Worm (Caenorhabditis elegans): Measurements from ENCODE around the gene snf-10.

Gene snf-10

ce11 chrV:10467104-10467503, 26.5 kb upstream of the snf-10 start:
- TF ChIP-seq K09A11.1 (tag; optimal IDR thresholded peaks at IDR 0.05; ENCODE audit: insufficient read depth) = no peak
- TF ChIP-seq pha-2 (tag; optimal IDR thresholded peaks at IDR 0.05) = no peak
- no peak for TF ChIP-seq hlh-15 (tag; optimal IDR thresholded peaks at IDR 0.05)
- no peak for TF ChIP-seq unc-3 (GFP tag; conservative IDR thresholded peaks at IDR 0.05)
- no peak for TF ChIP-seq unc-3 (tag; optimal IDR thresholded peaks at IDR 0.05)
- TF ChIP-seq ceh-6 (GFP tag; optimal IDR thresholded peaks at IDR 0.05) = no peak
- no peak for TF ChIP-seq ztf-16 (tag; optimal IDR thresholded peaks at IDR 0.05)
- no peak for TF ChIP-seq npax-4 (tag; optimal IDR thresholded peaks at IDR 0.05)
- no peak for TF ChIP-seq hlh-8 (tag; optimal IDR thresholded peaks at IDR 0.05)
- no peak for TF ChIP-seq syd-9 (tag; optimal IDR thresholded peaks at IDR 0.05)
- no peak for TF ChIP-seq pax-1 (tag; optimal IDR thresholded peaks at IDR 0.05)
- TF ChIP-seq ceh-9 (tag; optimal IDR thresholded peaks at IDR 0.05) = no peak
- no peak for TF ChIP-seq T23F11.4 (GFP tag; optimal IDR thresholded peaks at IDR 0.05)
- no peak for TF ChIP-seq sox-2 (GFP tag; IDR thresholded peaks at IDR 0.05)
- TF ChIP-seq rnt-1 (tag; optimal IDR thresholded peaks at IDR 0.05) = no peak
- no peak for TF ChIP-seq ceh-18 (tag; optimal IDR thresholded peaks at IDR 0.05)
- TF ChIP-seq gmeb-2 (tag; optimal IDR thresholded peaks at IDR 0.05) = no peak
- no peak for TF ChIP-seq nhr-232 (tag; optimal IDR thresholded peaks at IDR 0.05)
- no peak for TF ChIP-seq ceh-22 (tag; optimal IDR thresholded peaks at IDR 0.05)
- no peak for TF ChIP-seq lin-11 (tag; optimal IDR thresholded peaks at IDR 0.05)

DNA sequence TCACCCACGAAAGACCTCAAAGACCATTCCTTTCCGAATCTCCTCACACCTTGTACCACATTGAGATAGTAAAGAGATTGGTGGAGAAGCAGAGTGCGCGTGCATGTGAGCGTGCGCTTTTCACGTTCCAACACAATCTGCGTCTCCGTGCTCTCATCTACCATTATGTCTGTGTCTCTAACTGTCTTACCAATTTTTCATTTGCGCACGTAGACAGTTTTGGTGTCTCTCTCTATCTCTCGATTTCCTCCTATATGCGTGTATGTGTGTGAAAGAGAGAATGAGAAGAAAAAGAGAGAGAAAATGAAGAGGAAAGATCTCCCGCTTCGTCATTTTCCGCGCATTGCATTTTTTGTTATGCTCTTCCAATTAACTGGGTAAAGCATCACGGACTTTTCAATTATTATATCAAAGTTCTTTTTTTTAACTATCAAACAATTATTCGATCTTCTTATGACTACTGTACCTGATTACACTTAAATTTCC, 26.0 kb upstream of the snf-10 start:
- TF ChIP-seq ztf-16 (tag; optimal IDR thresholded peaks at IDR 0.05) (peak; percentile 58), ref-2 (tag; optimal IDR thresholded peaks at IDR 0.05) (peak; percentile 91), pha-4 (tag; optimal IDR thresholded peaks at IDR 0.05) (no peak), fkh-6 (tag; optimal IDR thresholded peaks at IDR 0.05) (peak; percentile 46), ets-4 (tag; optimal IDR thresholded peaks at IDR 0.05) (peak; percentile 64), ceh-31 (tag; optimal IDR thresholded peaks at IDR 0.05) (peak; percentile 95), elt-2 (tag; optimal IDR thresholded peaks at IDR 0.05) (peak; percentile 61), ceh-18 (tag; optimal IDR thresholded peaks at IDR 0.05) (peak; percentile 95), pros-1 (tag; optimal IDR thresholded peaks at IDR 0.05) (peak; percentile 83), pax-1 (tag; optimal IDR thresholded peaks at IDR 0.05) (peak; percentile 88), unc-55 (GFP tag; optimal IDR thresholded peaks at IDR 0.05) (peak; percentile 83), T23F11.4 (GFP tag; optimal IDR thresholded peaks at IDR 0.05) (peak; percentile 2), hlh-13 (GFP tag; optimal IDR thresholded peaks at IDR 0.05) (no peak), rnt-1 (tag; optimal IDR thresholded peaks at IDR 0.05) (peak; percentile 80), dve-1 (tag; optimal IDR thresholded peaks at IDR 0.05) (peak; percentile 89), F13H6.1 (tag; optimal IDR thresholded peaks at IDR 0.05) (peak; percentile 65), nhr-232 (tag; optimal IDR thresholded peaks at IDR 0.05) (no peak), C08G9.2 (tag; optimal IDR thresholded peaks at IDR 0.05) (peak; percentile 35), ceh-22 (tag; optimal IDR thresholded peaks at IDR 0.05) (peak; percentile 12), tbx-7 (tag; optimal IDR thresholded peaks at IDR 0.05) (peak; percentile 19), ceh-34 (tag; optimal IDR thresholded peaks at IDR 0.05) (peak; percentile 80), ceh-2 (tag; optimal IDR thresholded peaks at IDR 0.05) (peak; percentile 41), ceh-30 (tag; optimal IDR thresholded peaks at IDR 0.05) (peak; percentile 45), hlh-30 (tag; optimal IDR thresholded peaks at IDR 0.05; ENCODE audit: insufficient read depth) (peak; percentile 95), sdc-2 (tag; optimal IDR thresholded peaks at IDR 0.05) (peak; percentile 63), ceh-14 (tag; optimal IDR thresholded peaks at IDR 0.05) (peak; percentile 50), ceh-24 (tag; optimal IDR thresholded peaks at IDR 0.05) (no peak), sox-2 (GFP tag; IDR thresholded peaks at IDR 0.05) (peak; percentile 8; the same call in 1 of the 2 replicates), hlh-6 (tag; optimal IDR thresholded peaks at IDR 0.05) (no peak), tbx-2 (tag; optimal IDR thresholded peaks at IDR 0.05) (peak; percentile 91), lim-6 (tag; optimal IDR thresholded peaks at IDR 0.05) (peak; percentile 41), che-1 (tag; optimal IDR thresholded peaks at IDR 0.05) (no peak), nfya-1 (tag; optimal IDR thresholded peaks at IDR 0.05) (peak; percentile 96), unc-42 (tag; optimal IDR thresholded peaks at IDR 0.05) (peak; percentile 92), syd-9 (tag; optimal IDR thresholded peaks at IDR 0.05) (no peak), hlh-8 (tag; optimal IDR thresholded peaks at IDR 0.05) (no peak)

Data from whole organism, late embryonic.